Worm (Caenorhabditis elegans) whole organism, midembryonic: ENCODE data around the gene glrx-3.

ENCODE experiments used
- cog-1 ChIP-seq: sonication (generic microtip); optimal IDR thresholded peaks from 2 replicates; lab custom pipeline; 2016; ENCODE audit warnings: missing genetic modification characterization, missing compliant biosample characterization
- tab-1 ChIP-seq: fragments of 200-800 bp; sonication (Bioruptor generic); IDR thresholded peaks from 2 replicates; pipeline ENCODE4 v1.3.6; 2022; ENCODE audit warnings: missing genetic modification characterization, missing compliant biosample characterization

- TF ChIP-seq tab-1 (GFP tag; lab: Robert Waterston, UW) (no peak), cog-1 (no peak)
Measured at ce11 chrV:4375807-4376564, 34.9 kb upstream of the glrx-3 start, which contains the start of gene F32D1.7.
